Worm (Caenorhabditis elegans) whole organism, early embryonic: ENCODE data around the gene F54A3.6.

Source experiments
- B0310.2 ChIP-seq: sonication (generic microtip); optimal IDR thresholded peaks from 2 replicates; lab custom pipeline; 2016; ENCODE audit warnings: mild to moderate bottlenecking, missing genetic modification characterization, missing compliant biosample characterization
- F13C5.2 ChIP-seq: sonication (generic microtip); optimal IDR thresholded peaks from 2 replicates; lab custom pipeline; 2017; ENCODE audit warnings: mild to moderate bottlenecking, missing genetic modification characterization, inconsistent platforms, missing compliant biosample characterization
- aly-1 ChIP-seq: sonication (generic microtip); optimal IDR thresholded peaks from 2 replicates; lab custom pipeline; 2016; ENCODE audit warnings: missing genetic modification characterization, missing compliant biosample characterization
- ama-1 ChIP-seq: fragments of 150-350 bp; optimal IDR thresholded peaks from 2 replicates; lab custom pipeline; 2014
- ceh-13 ChIP-seq: fragments of 200-800 bp; sonication (Bioruptor generic); optimal IDR thresholded peaks from 2 replicates; lab custom pipeline; 2018; ENCODE audit warnings: mild to moderate bottlenecking, missing genetic modification characterization, missing compliant biosample characterization
- ceh-36 ChIP-seq: sonication (generic microtip); optimal IDR thresholded peaks from 2 replicates; lab custom pipeline; 2016; ENCODE audit warnings: missing genetic modification characterization, inconsistent platforms, missing compliant biosample characterization
- ets-7 ChIP-seq: sonication (generic microtip); optimal IDR thresholded peaks from 2 replicates; lab custom pipeline; 2016; ENCODE audit warnings: missing genotype, missing genetic modification characterization, missing compliant biosample characterization
- flt-1 ChIP-seq: fragments of 200-800 bp; sonication (Bioruptor generic); IDR thresholded peaks from 2 replicates; pipeline ENCODE4 v1.3.6; 2022; ENCODE audit warnings: missing genetic modification characterization, missing compliant biosample characterization
- hmbx-1 ChIP-seq: sonication (generic microtip); optimal IDR thresholded peaks from 2 replicates; lab custom pipeline; 2016; ENCODE audit warnings: mild to moderate bottlenecking, missing genetic modification characterization, missing compliant biosample characterization
- hmg-4 ChIP-seq: fragments of 200-800 bp; sonication (Bioruptor generic); optimal IDR thresholded peaks from 2 replicates; lab custom pipeline; 2018; ENCODE audit warnings: mild to moderate bottlenecking, missing genetic modification characterization, missing compliant biosample characterization
- hnd-1 ChIP-seq: sonication (generic microtip); optimal IDR thresholded peaks from 2 replicates; lab custom pipeline; 2016; ENCODE audit warnings: missing genetic modification characterization, missing compliant biosample characterization
- pes-1 ChIP-seq: fragments of 200-800 bp; sonication (Bioruptor generic); IDR thresholded peaks from 2 replicates; pipeline ENCODE4 v1.3.6; 2022; ENCODE audit warnings: missing genetic modification reagents, missing genetic modification characterization, missing compliant biosample characterization
- scrt-1 ChIP-seq: fragments of 200-800 bp; sonication (Bioruptor generic); IDR thresholded peaks from 2 replicates; pipeline ENCODE4 v1.3.6; 2022; ENCODE audit warnings: missing genetic modification characterization, missing compliant biosample characterization
- sea-1 ChIP-seq: fragments of 200-800 bp; sonication (Bioruptor generic); conservative IDR thresholded peaks from 2 replicates; pipeline ENCODE4 v1.3.6; 2022; ENCODE audit warnings: missing genetic modification characterization, missing compliant biosample characterization
- tbx-11 ChIP-seq: fragments of 200-800 bp; sonication (Bioruptor generic); IDR thresholded peaks from 2 replicates; pipeline ENCODE4 v1.3.6; 2022; ENCODE audit warnings: missing genetic modification characterization, missing compliant biosample characterization
- tbx-37 ChIP-seq: fragments of 200-800 bp; sonication (Bioruptor generic); conservative IDR thresholded peaks from 2 replicates; pipeline ENCODE4 v1.3.6; 2022; ENCODE audit warnings: missing genetic modification reagents, missing genetic modification characterization, missing compliant biosample characterization
- tra-4 ChIP-seq: sonication (generic microtip); optimal IDR thresholded peaks from 2 replicates; lab custom pipeline; 2017; ENCODE audit warnings: missing genetic modification characterization, missing compliant biosample characterization

F54A3.6 gene

ce11 chrII:2216940-2217664, 15.2 kb downstream of the F54A3.6 start:
- TF ChIP-seq tra-4 (no peak), hmbx-1 (tag; lab: Kevin White, UChicago) (no peak), F13C5.2 (tag; lab: Kevin White, UChicago) (no peak), tbx-37 (GFP tag; lab: Robert Waterston, UW) (no peak), ceh-36 (tag; lab: Kevin White, UChicago) (no peak), hmg-4 (GFP tag; lab: Kevin White, UChicago) (no peak), pes-1 (GFP tag; lab: Robert Waterston, UW) (no peak)

- TF ChIP-seq sea-1 (no peak), hnd-1 (no peak), B0310.2 (tag; lab: Kevin White, UChicago) (no peak), tbx-37 (GFP tag; lab: Robert Waterston, UW) (no peak), ceh-13 (no peak), tbx-11 (GFP tag; lab: Robert Waterston, UW) (no peak), scrt-1 (GFP tag; lab: Robert Waterston, UW) (no peak), ceh-36 (tag; lab: Kevin White, UChicago) (no peak), ets-7 (tag; lab: Kevin White, UChicago) (no peak), tra-4 (no peak), aly-1 (tag; lab: Kevin White, UChicago) (no peak), flt-1 (no peak), hmg-4 (GFP tag; lab: Kevin White, UChicago) (no peak), hmbx-1 (tag; lab: Kevin White, UChicago) (no peak), ama-1 (no peak), pes-1 (GFP tag; lab: Robert Waterston, UW) (no peak), F13C5.2 (tag; lab: Kevin White, UChicago) (no peak)
Observed at ce11 chrII:2215512-2215911, 16.8 kb downstream of the F54A3.6 start.

ce11 chrII:2207812-2208211, 24.5 kb downstream of the F54A3.6 start, which contains the start of gene Y59C2A.1:
Gene Y59C2A.1, plus strand, starts transcription at chrII:2208112.
- TF ChIP-seq ets-7 (tag; lab: Kevin White, UChicago) (no peak), tra-4 (no peak), hmbx-1 (tag; lab: Kevin White, UChicago) (no peak), ceh-36 (tag; lab: Kevin White, UChicago) (no peak), hmg-4 (GFP tag; lab: Kevin White, UChicago) (no peak)

DNA sequence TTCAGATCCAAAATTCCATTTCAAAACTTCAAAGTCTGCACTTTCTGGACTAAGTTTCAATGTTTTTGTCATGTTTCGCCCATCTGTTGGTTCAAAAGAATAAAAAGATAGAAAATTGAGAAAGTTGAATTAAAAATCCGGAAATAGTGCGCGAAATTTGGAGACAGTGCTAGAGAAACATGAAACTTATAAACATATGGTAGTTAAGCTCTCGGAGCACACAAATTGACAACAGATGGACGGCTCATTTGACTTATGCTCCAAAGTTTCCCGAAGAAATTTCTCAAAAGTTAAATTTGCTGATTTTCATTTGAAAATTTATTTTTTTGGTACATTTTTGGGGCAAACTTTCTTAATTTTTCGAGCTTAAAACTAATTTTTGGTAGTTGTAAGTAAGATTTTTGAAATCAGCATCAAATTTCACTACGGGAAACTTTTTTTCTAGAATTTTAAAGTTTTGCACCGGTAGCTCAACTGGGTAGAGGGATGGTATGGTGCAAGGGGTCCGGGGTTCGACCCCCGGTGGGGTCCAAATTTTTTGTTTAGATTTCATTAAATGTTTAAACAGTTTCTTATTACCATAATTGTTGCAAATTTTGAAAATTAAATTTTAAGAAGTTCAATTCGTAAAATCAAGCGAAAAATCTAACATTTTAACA, 26.1 kb downstream of the F54A3.6 start:
- TF ChIP-seq hmg-4 (GFP tag; lab: Kevin White, UChicago) = no peak
- no peak for TF ChIP-seq ceh-13
- TF ChIP-seq sea-1 = no peak
- TF ChIP-seq scrt-1 (GFP tag; lab: Robert Waterston, UW) = no peak
- TF ChIP-seq ets-7 (tag; lab: Kevin White, UChicago) = no peak
- TF ChIP-seq tbx-37 (GFP tag; lab: Robert Waterston, UW) = no peak
- TF ChIP-seq B0310.2 (tag; lab: Kevin White, UChicago) = no peak
- no peak for TF ChIP-seq tbx-11 (GFP tag; lab: Robert Waterston, UW)
- no peak for TF ChIP-seq aly-1 (tag; lab: Kevin White, UChicago)
- no peak for TF ChIP-seq flt-1
- no peak for TF ChIP-seq hmbx-1 (tag; lab: Kevin White, UChicago)
- no peak for TF ChIP-seq pes-1 (GFP tag; lab: Robert Waterston, UW)
- TF ChIP-seq ceh-36 (tag; lab: Kevin White, UChicago) = no peak
- TF ChIP-seq ama-1 = no peak
- TF ChIP-seq tra-4 = no peak
- TF ChIP-seq hnd-1 = no peak
- TF ChIP-seq F13C5.2 (tag; lab: Kevin White, UChicago) = no peak

DNA sequence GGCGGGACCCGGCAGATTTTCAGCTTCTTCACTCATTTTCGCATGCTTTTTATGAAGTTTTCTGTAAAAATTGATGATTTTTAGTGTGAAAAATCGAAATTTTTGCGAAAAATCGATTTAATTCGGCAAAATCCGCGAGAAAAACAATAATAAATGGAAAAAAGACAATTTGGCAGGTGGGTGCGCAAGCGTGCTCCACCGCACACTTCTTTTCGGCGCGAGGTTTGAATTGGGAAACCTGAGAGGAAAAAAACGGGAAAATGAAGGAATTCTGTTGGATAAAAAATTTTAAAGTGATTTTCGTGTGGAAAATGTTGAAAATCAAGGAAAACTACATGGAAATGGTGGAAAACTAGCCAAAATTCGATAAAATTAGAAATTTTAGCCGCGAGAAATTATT, 28.2 kb downstream of the F54A3.6 start, which contains the start of gene Y59C2A.2:
Y59C2A.2 (minus strand) TSS at position 61 of the 400 bp plus-strand sequence.
- TF ChIP-seq hmbx-1 (tag; lab: Kevin White, UChicago) = no peak
- no peak for TF ChIP-seq scrt-1 (GFP tag; lab: Robert Waterston, UW)
- no peak for TF ChIP-seq tra-4
- no peak for TF ChIP-seq hnd-1
- TF ChIP-seq ama-1 = no peak
- TF ChIP-seq B0310.2 (tag; lab: Kevin White, UChicago) = no peak
- no peak for TF ChIP-seq hmg-4 (GFP tag; lab: Kevin White, UChicago)

- TF ChIP-seq tbx-37 (GFP tag; lab: Robert Waterston, UW) = no peak
- no peak for TF ChIP-seq hnd-1
- TF ChIP-seq hmbx-1 (tag; lab: Kevin White, UChicago) = no peak
- no peak for TF ChIP-seq ama-1
- no peak for TF ChIP-seq flt-1
- TF ChIP-seq ets-7 (tag; lab: Kevin White, UChicago) = no peak
- no peak for TF ChIP-seq ceh-36 (tag; lab: Kevin White, UChicago)
- no peak for TF ChIP-seq pes-1 (GFP tag; lab: Robert Waterston, UW)
- no peak for TF ChIP-seq hmg-4 (GFP tag; lab: Kevin White, UChicago)
- TF ChIP-seq aly-1 (tag; lab: Kevin White, UChicago) = no peak
- no peak for TF ChIP-seq B0310.2 (tag; lab: Kevin White, UChicago)
- no peak for TF ChIP-seq F13C5.2 (tag; lab: Kevin White, UChicago)
- TF ChIP-seq tra-4 = no peak
- TF ChIP-seq scrt-1 (GFP tag; lab: Robert Waterston, UW) = no peak
- TF ChIP-seq tbx-11 (GFP tag; lab: Robert Waterston, UW) = no peak
- TF ChIP-seq ceh-13 = no peak
- no peak for TF ChIP-seq sea-1
Observed at ce11 chrII:2202147-2202546, 30.1 kb downstream of the F54A3.6 start.
